Worm (Caenorhabditis elegans) whole organism, L2 larva: Measurements from ENCODE around the gene R13A1.1.
A peak's percentile ranks its signal among the peaks of the same experiment; 100 is the strongest.

Source experiments
- C34F6.9 ChIP-seq: fragments of 150-350 bp; optimal IDR thresholded peaks from 2 replicates; lab custom pipeline; 2014; ENCODE audit warnings: missing biosample characterization, missing genetic modification characterization
- F13H6.1 ChIP-seq: sonication (generic microtip); optimal IDR thresholded peaks from 2 replicates; lab custom pipeline; 2016; ENCODE audit warnings: missing genetic modification characterization, missing compliant biosample characterization
- R02D3.7 ChIP-seq: fragments of 150-350 bp; optimal IDR thresholded peaks from 2 replicates; lab custom pipeline; 2014; ENCODE audit warnings: missing biosample characterization, missing genetic modification characterization
- Y55F3AM.14 ChIP-seq: fragments of 200-800 bp; sonication (Bioruptor generic); optimal IDR thresholded peaks from 2 replicates; lab custom pipeline; 2018; ENCODE audit warnings: mild to moderate bottlenecking, missing genetic modification characterization, missing compliant biosample characterization
- ZK546.5 ChIP-seq: sonication (generic microtip); optimal IDR thresholded peaks from 2 replicates; lab custom pipeline; 2017; ENCODE audit warnings: missing biosample characterization, missing genetic modification characterization
- alr-1 ChIP-seq: fragments of 150-350 bp; optimal IDR thresholded peaks from 2 replicates; lab custom pipeline; 2014; ENCODE audit warnings: missing biosample characterization, missing genetic modification characterization
- aly-2 ChIP-seq: fragments of 150-350 bp; optimal IDR thresholded peaks from 2 replicates; lab custom pipeline; 2014; ENCODE audit warnings: missing biosample characterization, missing genetic modification characterization
- ama-1 ChIP-seq: fragments of 150-350 bp; optimal IDR thresholded peaks from 2 replicates; lab custom pipeline; 2018; ENCODE audit warnings: inconsistent platforms
- blmp-1 ChIP-seq: sonication (generic microtip); optimal IDR thresholded peaks from 2 replicates; lab custom pipeline; 2017; ENCODE audit warnings: missing genetic modification characterization, mild to moderate bottlenecking, missing compliant biosample characterization, antibody characterized with exemption, moderate library complexity; ENCODE audit not compliant: insufficient read depth
- ceh-16 ChIP-seq: fragments of 150-350 bp; optimal IDR thresholded peaks from 2 replicates; lab custom pipeline; 2014; ENCODE audit warnings: missing biosample characterization, missing genetic modification characterization
- ceh-82 ChIP-seq: fragments of 150-350 bp; optimal IDR thresholded peaks from 2 replicates; lab custom pipeline; 2014; ENCODE audit warnings: missing biosample characterization, missing genetic modification characterization
- crh-2 ChIP-seq: sonication (generic microtip); optimal IDR thresholded peaks from 2 replicates; lab custom pipeline; 2017; ENCODE audit warnings: missing biosample characterization, missing genetic modification characterization
- dmd-4 ChIP-seq: sonication (generic microtip); optimal IDR thresholded peaks from 2 replicates; lab custom pipeline; 2017; ENCODE audit warnings: missing biosample characterization, missing genetic modification characterization
- egl-27 ChIP-seq: sonication (generic microtip); optimal IDR thresholded peaks from 3 replicates; lab custom pipeline; 2017; ENCODE audit warnings: missing biosample characterization, missing genetic modification reagents, missing genetic modification characterization
- elt-1 ChIP-seq: fragments of 150-350 bp; optimal IDR thresholded peaks from 2 replicates; lab custom pipeline; 2014; ENCODE audit warnings: missing biosample characterization, missing genetic modification characterization
- elt-3 ChIP-seq: sonication (generic microtip); optimal IDR thresholded peaks from 2 replicates; lab custom pipeline; 2017; ENCODE audit warnings: missing biosample characterization, missing genetic modification characterization
- fos-1 ChIP-seq: fragments of 150-350 bp; optimal IDR thresholded peaks from 2 replicates; lab custom pipeline; 2014; ENCODE audit warnings: missing biosample characterization, missing genetic modification characterization
- gmeb-1 ChIP-seq: fragments of 150-350 bp; optimal IDR thresholded peaks from 2 replicates; lab custom pipeline; 2014; ENCODE audit warnings: missing biosample characterization, missing genetic modification characterization
- lin-11 ChIP-seq: fragments of 150-350 bp; sonication (generic microtip); optimal IDR thresholded peaks from 2 replicates; lab custom pipeline; 2014; ENCODE audit warnings: missing biosample characterization, missing genetic modification characterization, inconsistent platforms, mixed read lengths
- lin-13 ChIP-seq: fragments of 150-350 bp; optimal IDR thresholded peaks from 2 replicates; lab custom pipeline; 2014; ENCODE audit warnings: missing biosample characterization, missing genetic modification reagents, missing genetic modification characterization
- lin-39 ChIP-seq: fragments of 150-350 bp; optimal IDR thresholded peaks from 2 replicates; lab custom pipeline; 2014; ENCODE audit warnings: missing biosample characterization, missing genetic modification reagents, missing genetic modification characterization
- lsy-2 ChIP-seq, 2 experiments: fragments of 150-350 bp in 1 of 2; sonication (generic microtip) in 1 of 2; optimal IDR thresholded peaks; 2 replicates each; lab custom pipeline; 2014 to 2017; ENCODE audit warnings: missing biosample characterization in 2 of 2, missing genetic modification characterization in 2 of 2
- mab-5 ChIP-seq: fragments of 150-350 bp; optimal IDR thresholded peaks from 2 replicates; lab custom pipeline; 2014; ENCODE audit warnings: missing biosample characterization, missing genetic modification characterization
- mbf-1 ChIP-seq: sonication (generic microtip); optimal IDR thresholded peaks from 2 replicates; lab custom pipeline; 2017; ENCODE audit warnings: missing biosample characterization, missing genetic modification characterization
- mdl-1 ChIP-seq, 2 experiments: fragments of 150-350 bp in 1 of 2; sonication (generic microtip) in 1 of 2; optimal IDR thresholded peaks; 2 replicates each; lab custom pipeline; 2017; ENCODE audit warnings: missing biosample characterization in 2 of 2, missing genetic modification characterization in 2 of 2
- nhr-10 ChIP-seq: sonication (generic microtip); optimal IDR thresholded peaks from 2 replicates; lab custom pipeline; 2017; ENCODE audit warnings: missing biosample characterization, missing genetic modification characterization
- nhr-11 ChIP-seq: fragments of 150-350 bp; optimal IDR thresholded peaks from 2 replicates; lab custom pipeline; 2014; ENCODE audit warnings: missing biosample characterization, missing genetic modification characterization
- nhr-12 ChIP-seq: fragments of 150-350 bp; optimal IDR thresholded peaks from 2 replicates; lab custom pipeline; 2014; ENCODE audit warnings: missing biosample characterization, missing genetic modification characterization
- nhr-129 ChIP-seq: fragments of 150-350 bp; optimal IDR thresholded peaks from 2 replicates; lab custom pipeline; 2014; ENCODE audit warnings: missing biosample characterization, missing genetic modification characterization
- nhr-21 ChIP-seq: fragments of 150-350 bp; optimal IDR thresholded peaks from 2 replicates; lab custom pipeline; 2014; ENCODE audit warnings: missing biosample characterization, missing genetic modification characterization
- nhr-23 ChIP-seq: fragments of 150-350 bp; optimal IDR thresholded peaks from 2 replicates; lab custom pipeline; 2014; ENCODE audit warnings: missing biosample characterization, missing genetic modification reagents, missing genetic modification characterization
- nhr-237 ChIP-seq: fragments of 150-350 bp; optimal IDR thresholded peaks from 2 replicates; lab custom pipeline; 2014; ENCODE audit warnings: missing biosample characterization, missing genetic modification characterization
- nhr-25 ChIP-seq: fragments of 150-350 bp; sonication (generic microtip); optimal IDR thresholded peaks from 3 replicates; lab custom pipeline; 2014; ENCODE audit warnings: missing biosample characterization, missing genetic modification characterization
- nhr-6 ChIP-seq: fragments of 150-350 bp; optimal IDR thresholded peaks from 2 replicates; lab custom pipeline; 2014; ENCODE audit warnings: missing biosample characterization, missing genetic modification characterization
- nhr-77 ChIP-seq: fragments of 150-350 bp; optimal IDR thresholded peaks from 2 replicates; lab custom pipeline; 2014; ENCODE audit warnings: missing biosample characterization, missing genetic modification characterization
- peb-1 ChIP-seq: fragments of 150-350 bp; optimal IDR thresholded peaks from 2 replicates; lab custom pipeline; 2014; ENCODE audit warnings: missing biosample characterization, missing genetic modification characterization
- sem-4 ChIP-seq: fragments of 150-350 bp; optimal IDR thresholded peaks from 2 replicates; lab custom pipeline; 2014; ENCODE audit warnings: missing biosample characterization, missing genetic modification reagents, missing genetic modification characterization
- skn-1 ChIP-seq: sonication (generic microtip); optimal IDR thresholded peaks from 2 replicates; lab custom pipeline; 2017; ENCODE audit warnings: missing biosample characterization, missing genetic modification characterization
- sma-3 ChIP-seq: sonication (generic microtip); optimal IDR thresholded peaks from 2 replicates; lab custom pipeline; 2016; ENCODE audit warnings: missing genetic modification reagents, missing genetic modification characterization, missing compliant biosample characterization
- sma-9 ChIP-seq, 2 experiments: fragments of 150-350 bp in 1 of 2; sonication (generic microtip) in 1 of 2; optimal IDR thresholded peaks; 2 replicates each; lab custom pipeline; 2014 to 2016; ENCODE audit warnings: missing genetic modification characterization in 2 of 2, mild to moderate bottlenecking in 1 of 2, missing biosample characterization in 1 of 2, missing compliant biosample characterization in 1 of 2, missing genetic modification reagents in 1 of 2, moderate library complexity in 1 of 2
- snpc-4 ChIP-seq: fragments of 150-350 bp; optimal IDR thresholded peaks from 2 replicates; lab custom pipeline; 2014; ENCODE audit warnings: missing biosample characterization, missing genetic modification characterization
- unc-39 ChIP-seq: fragments of 150-350 bp; optimal IDR thresholded peaks from 2 replicates; lab custom pipeline; 2014; ENCODE audit warnings: missing biosample characterization, missing genetic modification characterization
- unc-55 ChIP-seq: fragments of 150-350 bp; sonication (generic microtip); optimal IDR thresholded peaks from 3 replicates; lab custom pipeline; 2014; ENCODE audit warnings: missing biosample characterization, missing genetic modification reagents, missing genetic modification characterization
- unc-62 ChIP-seq: fragments of 150-350 bp; optimal IDR thresholded peaks from 2 replicates; lab custom pipeline; 2014; ENCODE audit warnings: missing biosample characterization, missing genetic modification reagents, missing genetic modification characterization
- zag-1 ChIP-seq: fragments of 150-350 bp; optimal IDR thresholded peaks from 2 replicates; lab custom pipeline; 2014; ENCODE audit warnings: missing biosample characterization, missing genetic modification characterization
- ztf-1 ChIP-seq: fragments of 200-800 bp; sonication (Bioruptor generic); conservative IDR thresholded peaks from 2 replicates; pipeline ENCODE4 v1.3.6; 2022; ENCODE audit warnings: missing genetic modification characterization, missing compliant biosample characterization
- ztf-11 ChIP-seq: sonication (generic microtip); optimal IDR thresholded peaks from 2 replicates; lab custom pipeline; 2017; ENCODE audit warnings: missing biosample characterization, missing genetic modification characterization
- ztf-4 ChIP-seq: fragments of 150-350 bp; optimal IDR thresholded peaks from 2 replicates; lab custom pipeline; 2014; ENCODE audit warnings: missing biosample characterization, missing genetic modification characterization

Gene R13A1.1

DNA sequence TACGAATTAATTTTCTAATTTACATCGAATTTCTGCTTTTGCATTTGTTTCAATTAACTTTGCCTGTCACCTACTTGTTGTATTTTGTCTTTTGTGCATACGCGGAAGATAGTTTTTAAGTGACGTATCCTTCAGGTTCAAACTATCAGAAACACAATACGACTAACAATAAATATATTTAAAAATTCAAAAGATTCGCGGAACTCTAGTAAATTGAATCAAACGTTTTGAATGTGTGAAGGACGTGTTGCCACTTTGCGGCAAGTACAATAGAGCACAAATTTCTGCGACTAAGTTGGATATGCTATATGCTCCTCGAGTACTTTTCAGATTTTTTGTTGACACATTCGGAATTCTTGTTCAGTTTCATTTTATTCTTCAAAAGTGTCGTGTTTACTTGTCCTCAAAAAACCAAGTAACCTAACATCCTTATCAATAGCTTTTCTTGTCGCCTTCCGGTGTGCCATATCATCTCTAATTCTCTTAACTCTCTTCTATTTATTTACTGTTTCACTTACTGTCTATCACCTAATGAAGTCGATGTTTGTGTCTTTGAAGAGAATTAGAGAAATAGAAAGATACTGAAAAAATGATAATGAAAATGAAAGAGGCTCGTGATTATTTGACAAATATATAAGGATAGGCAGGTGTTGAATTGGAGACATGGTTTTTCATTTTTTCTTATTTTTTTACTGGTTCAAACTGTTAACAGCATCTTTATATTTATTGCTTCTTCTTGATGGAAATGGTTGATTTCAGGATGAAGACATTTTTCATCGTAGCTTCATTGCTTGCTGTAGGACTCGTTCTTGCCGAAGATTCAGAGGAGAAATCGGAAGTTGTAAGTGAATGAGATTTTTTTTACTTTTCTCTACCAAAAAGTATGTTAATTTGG is 31.1 kb upstream of the R13A1.1 start, which contains the start of gene srlf-7:
Gene srlf-7, plus strand, starts transcription at position 760 of the 895 bp plus-strand sequence.
- TF ChIP-seq nhr-11 (tag; lab: Kevin White, UChicago) (no peak), Y55F3AM.14 (GFP tag; lab: Kevin White, UChicago) (no peak), skn-1 (no peak), mab-5 (tag; lab: Kevin White, UChicago) (no peak), ceh-82 (tag; lab: Kevin White, UChicago) (no peak), gmeb-1 (peak; percentile 75), zag-1 (tag; lab: Kevin White, UChicago) (no peak), nhr-10 (tag; lab: Kevin White, UChicago) (no peak), F13H6.1 (peak; percentile 43), ama-1 (lab: Kevin White, UChicago) (no peak), elt-3 (tag; lab: Kevin White, UChicago) (no peak), nhr-25 (tag; lab: Kevin White, UChicago) (peak; percentile 70), nhr-21 (peak; percentile 41), aly-2 (no peak), ZK546.5 (tag; lab: Kevin White, UChicago) (no peak), nhr-12 (tag; lab: Kevin White, UChicago) (no peak), sem-4 (tag; lab: Kevin White, UChicago) (no peak), nhr-6 (tag; lab: Kevin White, UChicago) (no peak), sma-9 (GFP tag; optimal IDR thresholded peaks at IDR 0.05; lab: Kevin White, UChicago) (peak; percentile 82), sma-9 (tag; optimal IDR thresholded peaks at IDR 0.05; lab: Kevin White, UChicago) (no peak), peb-1 (tag; lab: Kevin White, UChicago) (no peak), nhr-129 (tag; lab: Kevin White, UChicago) (peak; percentile 27), nhr-77 (tag; lab: Kevin White, UChicago) (no peak), unc-39 (tag; lab: Kevin White, UChicago) (no peak), R02D3.7 (no peak), fos-1 (tag; lab: Kevin White, UChicago) (peak; percentile 98), nhr-237 (tag; lab: Kevin White, UChicago) (no peak), ceh-16 (tag; lab: Kevin White, UChicago) (no peak), lsy-2 (tag; optimal IDR thresholded peaks at IDR 0.05; lab: Kevin White, UChicago) (no peak), unc-62 (GFP tag; lab: Kevin White, UChicago) (no peak), mbf-1 (tag; lab: Kevin White, UChicago) (no peak), nhr-23 (no peak), unc-55 (GFP tag; lab: Kevin White, UChicago) (no peak), lin-11 (no peak), alr-1 (tag; lab: Kevin White, UChicago) (no peak), egl-27 (peak; percentile 77), sma-3 (GFP tag; lab: Kevin White, UChicago) (peak; percentile 78), crh-2 (peak; percentile 76), ztf-11 (no peak), ztf-4 (tag; lab: Kevin White, UChicago) (no peak), ztf-1 (GFP tag; lab: Robert Waterston, UW) (no peak), mdl-1 (tag; optimal IDR thresholded peaks at IDR 0.05; lab: Kevin White, UChicago) (peak in 1 of 2 experiments; percentile 11), snpc-4 (no peak), elt-1 (tag; lab: Kevin White, UChicago) (no peak), lin-13 (GFP tag; lab: Kevin White, UChicago) (no peak), dmd-4 (tag; lab: Kevin White, UChicago) (no peak), lin-39 (no peak), blmp-1 (tag; lab: Kevin White, UChicago) (peak; percentile 77), C34F6.9 (peak; percentile 21)
